In genomic region chrX:1392875-1393274, dm6 we compare ENCODE assay signal across 2 fruit fly cellular contexts.
TF ChIP-seq lines count a peak whose summit lies in the region.

Rilpl (plus strand) TSS chrX:1393054.

TF ChIP-seq in whole organism, adult, 20 proteins besides CTCF, POLR2A, EP300 and RAD21 (continued from another document):
- TF ChIP-seq Hr96 (GFP tag; optimal IDR thresholded peaks at IDR 0.05; lab: Kevin White, UChicago), result no peak
- TF ChIP-seq cic (GFP tag; optimal IDR thresholded peaks at IDR 0.05; lab: Kevin White, UChicago), result peak; percentile 49
TF ChIP-seq in whole organism, adult: peak in this region for 13.

TF ChIP-seq in whole organism, embryonic, 481 proteins besides CTCF, POLR2A, EP300 and RAD21 (continued from another document and continues in another):
- TF ChIP-seq CG11456 (GFP tag; IDR thresholded peaks at IDR 0.05; lab: Robert Waterston, UW), result 0 out of 3 replicates have a peak, but pooled peaks have one; percentile 24
- peak; percentile 49 for TF ChIP-seq her (GFP tag; optimal IDR thresholded peaks at IDR 0.05; lab: Kevin White, UChicago)
- no peak for TF ChIP-seq CG10543 (GFP tag; optimal IDR thresholded peaks at IDR 0.05; lab: Kevin White, UChicago)
- no peak for TF ChIP-seq Lim3 (GFP tag; IDR thresholded peaks at IDR 0.05; lab: Robert Waterston, UW)
- no peak for TF ChIP-seq ems (GFP tag; optimal IDR thresholded peaks at IDR 0.05; lab: Kevin White, UChicago)
- no peak for TF ChIP-seq pita (GFP tag; optimal IDR thresholded peaks at IDR 0.05; lab: Kevin White, UChicago)
- TF ChIP-seq Dref (GFP tag; IDR thresholded peaks at IDR 0.05; lab: Robert Waterston, UW), result peak; percentile 42; the same call in 1 of the 2 replicates
- TF ChIP-seq crp (GFP tag; optimal IDR thresholded peaks at IDR 0.05; lab: Kevin White, UChicago), result peak in 1 of 2 experiments; percentile 81
- TF ChIP-seq Meics (GFP tag; optimal IDR thresholded peaks at IDR 0.05; lab: Kevin White, UChicago), result peak; percentile 63
- peak; percentile 62 for TF ChIP-seq Rfx (GFP tag; IDR thresholded peaks at IDR 0.05; lab: Robert Waterston, UW)
- no peak for TF ChIP-seq CG4730 (GFP tag; IDR thresholded peaks at IDR 0.05; lab: Robert Waterston, UW)
- TF ChIP-seq en (GFP tag; optimal IDR thresholded peaks at IDR 0.05; lab: Kevin White, UChicago), result no peak
- no peak for TF ChIP-seq CG8478 (optimal IDR thresholded peaks at IDR 0.05; lab: Kevin White, UChicago)
- no peak for TF ChIP-seq fd102C (GFP tag; optimal IDR thresholded peaks at IDR 0.05; lab: Kevin White, UChicago)
- TF ChIP-seq CG30020 (tag; optimal IDR thresholded peaks at IDR 0.05; lab: Kevin White, UChicago), result no peak
- no peak for TF ChIP-seq schlank (tag; optimal IDR thresholded peaks at IDR 0.05; lab: Kevin White, UChicago)
- TF ChIP-seq sd (tag; optimal IDR thresholded peaks at IDR 0.05; lab: Kevin White, UChicago), result peak; percentile 52
- TF ChIP-seq z (GFP tag; IDR thresholded peaks at IDR 0.05; lab: Robert Waterston, UW), result no peak
- TF ChIP-seq CG11398 (GFP tag; optimal IDR thresholded peaks at IDR 0.05; lab: Kevin White, UChicago), result no peak
- peak; percentile 13 for TF ChIP-seq mam (GFP tag; optimal IDR thresholded peaks at IDR 0.05; lab: Kevin White, UChicago)
- peak; percentile 53; the same call in 1 of the 2 replicates for TF ChIP-seq inv (GFP tag; IDR thresholded peaks at IDR 0.05; lab: Robert Waterston, UW; ENCODE audit: partially characterized antibody)
- TF ChIP-seq CG15601 (tag; optimal IDR thresholded peaks at IDR 0.05; lab: Kevin White, UChicago), result peak; percentile 9
- 0 out of 2 replicates have a peak, but pooled peaks have one; percentile 28 for TF ChIP-seq nerfin-2 (GFP tag; IDR thresholded peaks at IDR 0.05; lab: Robert Waterston, UW; ENCODE audit: partially characterized antibody)
- TF ChIP-seq Rx (GFP tag; IDR thresholded peaks at IDR 0.05; lab: Robert Waterston, UW), result peak; percentile 26; the same call in 1 of the 2 replicates
- TF ChIP-seq CG6175 (GFP tag; IDR thresholded peaks at IDR 0.05; lab: Robert Waterston, UW), result no peak
- TF ChIP-seq kah (GFP tag; optimal IDR thresholded peaks at IDR 0.05; lab: Kevin White, UChicago), result no peak
- no peak for TF ChIP-seq Gug (GFP tag; IDR thresholded peaks at IDR 0.05; lab: Robert Waterston, UW)
- peak; percentile 55 for TF ChIP-seq CG12769 (tag; optimal IDR thresholded peaks at IDR 0.05; lab: Kevin White, UChicago)
- TF ChIP-seq Pdp1 (GFP tag; optimal IDR thresholded peaks at IDR 0.05; lab: Kevin White, UChicago), result peak in 1 of 2 experiments; percentile 62
- TF ChIP-seq emc (GFP tag; optimal IDR thresholded peaks at IDR 0.05; lab: Kevin White, UChicago), result peak; percentile 9
- TF ChIP-seq ewg (GFP tag; optimal IDR thresholded peaks at IDR 0.05; lab: Kevin White, UChicago), result peak; percentile 1
- TF ChIP-seq gfzf (GFP tag; optimal IDR thresholded peaks at IDR 0.05; lab: Kevin White, UChicago), result peak; percentile 26
- TF ChIP-seq Stat92E (GFP tag; optimal IDR thresholded peaks at IDR 0.05; lab: Kevin White, UChicago), result no peak
- no peak for TF ChIP-seq disco-r (GFP tag; optimal IDR thresholded peaks at IDR 0.05; lab: Kevin White, UChicago)
- TF ChIP-seq pfk (GFP tag; optimal IDR thresholded peaks at IDR 0.05; lab: Kevin White, UChicago), result peak; percentile 30
- TF ChIP-seq Gsc (GFP tag; IDR thresholded peaks at IDR 0.05; lab: Robert Waterston, UW), result no peak
- peak; percentile 50 for TF ChIP-seq CG2120 (GFP tag; optimal IDR thresholded peaks at IDR 0.05; lab: Kevin White, UChicago)
- peak; percentile 93 for TF ChIP-seq pzg (GFP tag; optimal IDR thresholded peaks at IDR 0.05; lab: Kevin White, UChicago)
- no peak for TF ChIP-seq da (GFP tag; optimal IDR thresholded peaks at IDR 0.05; lab: Kevin White, UChicago)
- TF ChIP-seq CG17328 (GFP tag; IDR thresholded peaks at IDR 0.05; lab: Robert Waterston, UW), result no peak
- no peak for TF ChIP-seq CG3163 (GFP tag; optimal IDR thresholded peaks at IDR 0.05; lab: Kevin White, UChicago)
- peak; percentile 69 for TF ChIP-seq CG12659 (GFP tag; optimal IDR thresholded peaks at IDR 0.05; lab: Kevin White, UChicago)
- peak; percentile 67 for TF ChIP-seq Myb (GFP tag; optimal IDR thresholded peaks at IDR 0.05; lab: Kevin White, UChicago)
- peak; percentile 24 for TF ChIP-seq phol (tag; optimal IDR thresholded peaks at IDR 0.05; lab: Kevin White, UChicago)
- peak; percentile 37 for TF ChIP-seq Hsf (GFP tag; optimal IDR thresholded peaks at IDR 0.05; lab: Kevin White, UChicago)
- TF ChIP-seq Hand (GFP tag; optimal IDR thresholded peaks at IDR 0.05; lab: Kevin White, UChicago), result no peak
- TF ChIP-seq CG13894 (tag; optimal IDR thresholded peaks at IDR 0.05; lab: Kevin White, UChicago), result peak; percentile 27
- no peak for TF ChIP-seq HLHmδ (GFP tag; optimal IDR thresholded peaks at IDR 0.05; lab: Kevin White, UChicago)
- TF ChIP-seq CG7928 (GFP tag; optimal IDR thresholded peaks at IDR 0.05; lab: Kevin White, UChicago), result peak; percentile 10
- TF ChIP-seq CG8944 (GFP tag; optimal IDR thresholded peaks at IDR 0.05; lab: Kevin White, UChicago), result no peak
- TF ChIP-seq CG42726 (GFP tag; IDR thresholded peaks at IDR 0.05; lab: Robert Waterston, UW; ENCODE audit: partially characterized antibody), result 0 out of 2 replicates have a peak, but pooled peaks have one; percentile 23
- TF ChIP-seq tgo (GFP tag; IDR thresholded peaks at IDR 0.05; lab: Robert Waterston, UW), result no peak
- TF ChIP-seq ERR (GFP tag; optimal IDR thresholded peaks at IDR 0.05; lab: Kevin White, UChicago), result no peak
- peak; percentile 44 for TF ChIP-seq CG17829 (tag; optimal IDR thresholded peaks at IDR 0.05; lab: Kevin White, UChicago)
- TF ChIP-seq CG12942 (GFP tag; optimal IDR thresholded peaks at IDR 0.05; lab: Kevin White, UChicago), result no peak
- peak; percentile 19; the same call in 1 of the 2 replicates for TF ChIP-seq Adf1 (GFP tag; IDR thresholded peaks at IDR 0.05; lab: Robert Waterston, UW)
- peak; percentile 30 for TF ChIP-seq tin (GFP tag; optimal IDR thresholded peaks at IDR 0.05; lab: Kevin White, UChicago)
- TF ChIP-seq slbo (GFP tag; IDR thresholded peaks at IDR 0.05; lab: Robert Waterston, UW), result peak; percentile 32; the same call in 1 of the 2 replicates
- TF ChIP-seq gro (GFP tag; optimal IDR thresholded peaks at IDR 0.05; lab: Kevin White, UChicago), result peak; percentile 39
- no peak for TF ChIP-seq pho (GFP tag; optimal IDR thresholded peaks at IDR 0.05; lab: Kevin White, UChicago)
- TF ChIP-seq CG4424 (GFP tag; optimal IDR thresholded peaks at IDR 0.05; lab: Kevin White, UChicago), result no peak
- TF ChIP-seq CG15514 (GFP tag; optimal IDR thresholded peaks at IDR 0.05; lab: Kevin White, UChicago), result peak; percentile 100
- peak; percentile 30 for TF ChIP-seq Lhr (GFP tag; optimal IDR thresholded peaks at IDR 0.05; lab: Kevin White, UChicago)
- TF ChIP-seq ind (GFP tag; optimal IDR thresholded peaks at IDR 0.05; lab: Kevin White, UChicago), result peak; percentile 2
- TF ChIP-seq repo (GFP tag; optimal IDR thresholded peaks at IDR 0.05; lab: Kevin White, UChicago), result peak; percentile 1
- TF ChIP-seq CG16815 (GFP tag; optimal IDR thresholded peaks at IDR 0.05; lab: Kevin White, UChicago), result no peak
- TF ChIP-seq row (GFP tag; IDR thresholded peaks at IDR 0.05; lab: Robert Waterston, UW), result peak; percentile 33; the same call in 1 of the 3 replicates
- no peak for TF ChIP-seq TFAM (GFP tag; optimal IDR thresholded peaks at IDR 0.05; lab: Kevin White, UChicago)
- peak; percentile 29 for TF ChIP-seq dm (GFP tag; optimal IDR thresholded peaks at IDR 0.05; lab: Kevin White, UChicago)
- no peak for TF ChIP-seq CG4707 (GFP tag; optimal IDR thresholded peaks at IDR 0.05; lab: Kevin White, UChicago)
- TF ChIP-seq CG14050 (GFP tag; IDR thresholded peaks at IDR 0.05; lab: Robert Waterston, UW), result no peak
- TF ChIP-seq CG3847 (GFP tag; IDR thresholded peaks at IDR 0.05; lab: Robert Waterston, UW), result peak; percentile 82
- TF ChIP-seq gem (tag; optimal IDR thresholded peaks at IDR 0.05; lab: Kevin White, UChicago), result no peak
- TF ChIP-seq slou (GFP tag; optimal IDR thresholded peaks at IDR 0.05; lab: Kevin White, UChicago), result no peak
- no peak for TF ChIP-seq CG14965 (GFP tag; optimal IDR thresholded peaks at IDR 0.05; lab: Kevin White, UChicago; ENCODE audit: borderline replicate concordance)
- TF ChIP-seq CG8765 (GFP tag; IDR thresholded peaks at IDR 0.05; lab: Robert Waterston, UW), result no peak
- 0 out of 3 replicates have a peak, but pooled peaks have one; percentile 24 for TF ChIP-seq ken (GFP tag; IDR thresholded peaks at IDR 0.05; lab: Robert Waterston, UW)
- TF ChIP-seq dati (GFP tag; IDR thresholded peaks at IDR 0.05; lab: Robert Waterston, UW), result no peak
- no peak for TF ChIP-seq CG9876 (GFP tag; optimal IDR thresholded peaks at IDR 0.05; lab: Kevin White, UChicago)
- peak; percentile 62 for TF ChIP-seq CG13287 (GFP tag; IDR thresholded peaks at IDR 0.05; lab: Robert Waterston, UW; ENCODE audit: partially characterized antibody)
- TF ChIP-seq Ets65A (GFP tag; lab: Kevin White, UChicago), result peak; percentile 67
- TF ChIP-seq bbx (GFP tag; IDR thresholded peaks at IDR 0.05; lab: Robert Waterston, UW; ENCODE audit: partially characterized antibody), result peak; percentile 51; the same call in 1 of the 2 replicates
- peak; percentile 6 for TF ChIP-seq Nf-YC (tag; optimal IDR thresholded peaks at IDR 0.05; lab: Kevin White, UChicago)
- peak; percentile 27 for TF ChIP-seq Antp (GFP tag; optimal IDR thresholded peaks at IDR 0.05; lab: Kevin White, UChicago)
- no peak for TF ChIP-seq Ravus (GFP tag; IDR thresholded peaks at IDR 0.05; lab: Robert Waterston, UW)
- peak; percentile 30 for TF ChIP-seq CG14710 (tag; optimal IDR thresholded peaks at IDR 0.05; lab: Kevin White, UChicago)
- TF ChIP-seq gsb-n (tag; optimal IDR thresholded peaks at IDR 0.05; lab: Kevin White, UChicago), result peak; percentile 75
- TF ChIP-seq Med (GFP tag; lab: Kevin White, UChicago), result peak; percentile 94
- TF ChIP-seq Ets97D (GFP tag; optimal IDR thresholded peaks at IDR 0.05; lab: Kevin White, UChicago), result peak; percentile 63
- peak; percentile 5 for TF ChIP-seq CG8924 (tag; optimal IDR thresholded peaks at IDR 0.05; lab: Kevin White, UChicago)
- TF ChIP-seq Hmr (GFP tag; optimal IDR thresholded peaks at IDR 0.05; lab: Kevin White, UChicago), result peak; percentile 45
- TF ChIP-seq stwl (tag; optimal IDR thresholded peaks at IDR 0.05; lab: Kevin White, UChicago), result peak; percentile 57
- peak; percentile 13 for TF ChIP-seq zen (tag; optimal IDR thresholded peaks at IDR 0.05; lab: Kevin White, UChicago)
- TF ChIP-seq Dad (GFP tag; optimal IDR thresholded peaks at IDR 0.05; lab: Kevin White, UChicago), result peak; percentile 27
- no peak for TF ChIP-seq tio (GFP tag; optimal IDR thresholded peaks at IDR 0.05; lab: Kevin White, UChicago)
- no peak for TF ChIP-seq CG11504 (tag; optimal IDR thresholded peaks at IDR 0.05; lab: Kevin White, UChicago)
- TF ChIP-seq chn (GFP tag; optimal IDR thresholded peaks at IDR 0.05; lab: Kevin White, UChicago), result no peak
- peak; percentile 81 for TF ChIP-seq CG4617 (GFP tag; optimal IDR thresholded peaks at IDR 0.05; lab: Kevin White, UChicago; ENCODE audit: borderline replicate concordance)
- TF ChIP-seq HHEX (GFP tag; optimal IDR thresholded peaks at IDR 0.05; lab: Kevin White, UChicago), result peak; percentile 2
- no peak for TF ChIP-seq ab (GFP tag; optimal IDR thresholded peaks at IDR 0.05; lab: Kevin White, UChicago)
- TF ChIP-seq zen2 (GFP tag; IDR thresholded peaks at IDR 0.05; lab: Robert Waterston, UW; ENCODE audit: partially characterized antibody), result peak; percentile 53; the same call in 1 of the 3 replicates
- TF ChIP-seq kni (GFP tag; optimal IDR thresholded peaks at IDR 0.05; lab: Kevin White, UChicago), result no peak
- no peak for TF ChIP-seq CG5180 (GFP tag; optimal IDR thresholded peaks at IDR 0.05; lab: Kevin White, UChicago)
- peak; percentile 56 for TF ChIP-seq CG3995 (GFP tag; optimal IDR thresholded peaks at IDR 0.05; lab: Kevin White, UChicago)
- no peak for TF ChIP-seq CG12236 (GFP tag; optimal IDR thresholded peaks at IDR 0.05; lab: Kevin White, UChicago)
- no peak for TF ChIP-seq CG8388 (GFP tag; optimal IDR thresholded peaks at IDR 0.05; lab: Kevin White, UChicago)
- peak; percentile 30 for TF ChIP-seq CG13624 (GFP tag; optimal IDR thresholded peaks at IDR 0.05; lab: Kevin White, UChicago)
- TF ChIP-seq Sry-δ (GFP tag; optimal IDR thresholded peaks at IDR 0.05; lab: Kevin White, UChicago), result peak; percentile 40
- no peak for TF ChIP-seq CG31224 (GFP tag; IDR thresholded peaks at IDR 0.05; lab: Robert Waterston, UW)
- TF ChIP-seq MBD-R2 (GFP tag; IDR thresholded peaks at IDR 0.05; lab: Robert Waterston, UW), result peak; percentile 66
- 0 out of 3 replicates have a peak, but pooled peaks have one; percentile 46 for TF ChIP-seq CG7963 (GFP tag; IDR thresholded peaks at IDR 0.05; lab: Robert Waterston, UW; ENCODE audit: partially characterized antibody)
- TF ChIP-seq YL-1 (GFP tag; optimal IDR thresholded peaks at IDR 0.05; lab: Kevin White, UChicago), result peak; percentile 84
- peak; percentile 35 for TF ChIP-seq Deaf1 (tag; optimal IDR thresholded peaks at IDR 0.05; lab: Kevin White, UChicago)
- no peak for TF ChIP-seq ftz-f1 (GFP tag; optimal IDR thresholded peaks at IDR 0.05; lab: Kevin White, UChicago)
- peak; percentile 7; the same call in 1 of the 3 replicates for TF ChIP-seq CG34422 (GFP tag; IDR thresholded peaks at IDR 0.05; lab: Robert Waterston, UW)
- TF ChIP-seq HmgZ (tag; optimal IDR thresholded peaks at IDR 0.05; lab: Kevin White, UChicago), result peak; percentile 60
- TF ChIP-seq CG30403 (GFP tag; optimal IDR thresholded peaks at IDR 0.05; lab: Kevin White, UChicago), result no peak
- peak; percentile 38; the same call in 1 of the 2 replicates for TF ChIP-seq tna (GFP tag; IDR thresholded peaks at IDR 0.05; lab: Robert Waterston, UW; ENCODE audit: partially characterized antibody)
- no peak for TF ChIP-seq Taf1 (GFP tag; IDR thresholded peaks at IDR 0.05; lab: Robert Waterston, UW)
- TF ChIP-seq Xrp1 (GFP tag; IDR thresholded peaks at IDR 0.05; lab: Robert Waterston, UW), result no peak
- TF ChIP-seq CG3407 (GFP tag; optimal IDR thresholded peaks at IDR 0.05; lab: Kevin White, UChicago), result no peak
- TF ChIP-seq sens (GFP tag; lab: Kevin White, UChicago), result peak; percentile 64
- TF ChIP-seq gcm (GFP tag; optimal IDR thresholded peaks at IDR 0.05; lab: Kevin White, UChicago), result no peak
- TF ChIP-seq ATbp (GFP tag; optimal IDR thresholded peaks at IDR 0.05; lab: Kevin White, UChicago), result no peak
- TF ChIP-seq odd (GFP tag; optimal IDR thresholded peaks at IDR 0.05; lab: Kevin White, UChicago), result no peak
- TF ChIP-seq CG1024 (GFP tag; IDR thresholded peaks at IDR 0.05; lab: Robert Waterston, UW), result no peak
- peak in 1 of 2 experiments; percentile 7 for TF ChIP-seq bsh (GFP tag; optimal IDR thresholded peaks at IDR 0.05; lab: Kevin White, UChicago)
- no peak for TF ChIP-seq seq (GFP tag; IDR thresholded peaks at IDR 0.05; lab: Robert Waterston, UW)
